Fruit fly (Drosophila melanogaster) whole organism: Measurements from ENCODE around the gene Gfat2.

Experiments
- Dll ChIP-seq: fragments of >200 bp; optimal IDR thresholded peaks from 2 replicates; lab custom pipeline; 2017
- EcR ChIP-seq, 2 experiments: fragments of >200 bp; optimal IDR thresholded peaks; 2 replicates each; lab custom pipeline; 2017; ENCODE audit warnings: missing biosample characterization in 2 of 2, missing genetic modification characterization in 2 of 2, missing genetic modification reagents in 2 of 2
- psq ChIP-seq: fragments of >200 bp; optimal IDR thresholded peaks from 2 replicates; lab custom pipeline; 2017
- usp ChIP-seq: fragments of >200 bp; optimal IDR thresholded peaks from 2 replicates; lab custom pipeline; 2017; ENCODE audit warnings: missing biosample characterization, missing genetic modification characterization, mixed read lengths

dm6 chr3R:28351942-28352341 lies 12.4 kb upstream of the Gfat2 start, which contains the start of gene Or98b:
- TF ChIP-seq usp (no peak), EcR (GFP tag; optimal IDR thresholded peaks at IDR 0.05; lab: Kevin White, UChicago) (no peak), psq (lab: Kevin White, UChicago) (no peak), Dll (lab: Kevin White, UChicago) (no peak)
